Worm (Caenorhabditis elegans) whole organism, midembryonic: ENCODE data around the gene npr-30.

ENCODE experiments used
- T22C8.4 ChIP-seq: fragments of 200-800 bp; sonication (Bioruptor generic); IDR thresholded peaks from 2 replicates; pipeline ENCODE4 v1.3.6; 2022; ENCODE audit warnings: missing genetic modification characterization, missing compliant biosample characterization
- cog-1 ChIP-seq: sonication (generic microtip); optimal IDR thresholded peaks from 2 replicates; lab custom pipeline; 2016; ENCODE audit warnings: missing genetic modification characterization, missing compliant biosample characterization
- flt-1 ChIP-seq: fragments of 200-800 bp; sonication (Bioruptor generic); IDR thresholded peaks from 2 replicates; pipeline ENCODE4 v1.3.6; 2022; ENCODE audit warnings: missing genetic modification characterization, missing compliant biosample characterization
- klf-2 ChIP-seq: fragments of 200-800 bp; sonication (Bioruptor generic); conservative IDR thresholded peaks from 2 replicates; pipeline ENCODE4 v1.3.6; 2022; ENCODE audit warnings: missing genetic modification reagents, missing genetic modification characterization, missing compliant biosample characterization
- med-1 ChIP-seq: sonication (generic microtip); optimal IDR thresholded peaks from 2 replicates; lab custom pipeline; 2017; ENCODE audit warnings: missing genetic modification characterization, mild to moderate bottlenecking, missing compliant biosample characterization, antibody characterized with exemption, missing genetic modification reagents; ENCODE audit not compliant: insufficient read depth
- ref-1 ChIP-seq: fragments of 200-800 bp; sonication (Bioruptor generic); conservative IDR thresholded peaks from 2 replicates; pipeline ENCODE4 v1.3.6; 2022; ENCODE audit warnings: missing genetic modification reagents, missing genetic modification characterization, missing compliant biosample characterization
- tab-1 ChIP-seq: fragments of 200-800 bp; sonication (Bioruptor generic); IDR thresholded peaks from 2 replicates; pipeline ENCODE4 v1.3.6; 2022; ENCODE audit warnings: missing genetic modification characterization, missing compliant biosample characterization
- ztf-23 ChIP-seq: fragments of 200-800 bp; sonication (Bioruptor generic); IDR thresholded peaks from 2 replicates; pipeline ENCODE4 v1.3.6; 2022; ENCODE audit warnings: missing genetic modification reagents, missing genetic modification characterization, missing compliant biosample characterization
- ztf-29 ChIP-seq: fragments of 200-800 bp; sonication (Bioruptor generic); IDR thresholded peaks from 2 replicates; pipeline ENCODE4 v1.3.6; 2022; ENCODE audit warnings: missing genetic modification reagents, missing genetic modification characterization, missing compliant biosample characterization

- TF ChIP-seq ztf-23 (GFP tag; lab: Robert Waterston, UW) (no peak), cog-1 (tag; lab: Kevin White, UChicago) (no peak), T22C8.4 (no peak), flt-1 (no peak), ref-1 (GFP tag; lab: Robert Waterston, UW) (no peak), klf-2 (GFP tag; lab: Robert Waterston, UW) (no peak), med-1 (GFP tag; lab: Kevin White, UChicago) (no peak), tab-1 (no peak), ztf-29 (GFP tag; lab: Robert Waterston, UW) (no peak)
Observed at ce11 chrIII:40580-41113, 37.5 kb downstream of the npr-30 start, which contains the start of gene col-88.
